Fruit fly (Drosophila melanogaster): ENCODE results near the gene CG42846.

CG42846 gene

DNA sequence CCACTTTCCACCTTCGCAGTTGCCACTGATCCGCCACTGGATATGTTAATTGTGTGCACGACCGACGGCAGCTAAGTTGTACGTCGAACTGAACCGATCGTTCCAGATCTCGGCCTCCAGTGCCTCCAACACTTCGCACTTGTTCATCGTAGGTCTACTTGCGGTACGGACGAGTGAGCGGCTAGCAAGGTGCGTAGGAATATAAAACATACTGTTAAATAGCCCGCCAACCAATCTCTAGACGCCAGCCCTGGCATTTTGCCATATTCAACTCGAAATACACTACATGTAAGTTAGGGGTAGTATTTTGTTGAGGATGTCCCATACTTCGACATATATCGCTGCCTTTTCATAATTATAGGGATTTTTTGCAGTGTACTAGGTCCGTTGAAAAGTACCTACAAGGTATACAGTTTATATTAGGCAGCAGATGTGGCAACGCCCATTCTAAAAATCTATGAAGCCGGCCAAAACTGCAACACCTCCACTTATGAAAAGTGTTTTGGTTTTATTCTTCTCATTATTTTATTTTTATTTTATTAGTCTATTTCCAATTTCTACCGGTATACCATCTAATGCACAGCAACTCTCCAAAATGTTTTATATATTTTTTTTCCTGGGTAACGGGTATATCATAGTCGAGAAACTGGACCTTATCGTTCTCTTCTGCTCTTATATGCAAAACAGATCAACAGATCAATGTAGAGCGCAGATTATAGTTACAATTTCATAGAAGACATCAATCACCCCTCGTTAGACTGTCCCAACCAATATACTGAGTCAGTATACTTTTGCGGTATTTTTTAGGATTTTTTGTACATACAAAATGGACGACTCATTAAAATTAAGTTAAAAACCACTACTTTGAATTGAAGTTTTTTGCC, 8.1 kb downstream of the CG42846 start, which contains the start of the genes pyx and CG33229 (continued):
- no peak for TF ChIP-seq abd-A (tag; optimal IDR thresholded peaks at IDR 0.05)
- TF ChIP-seq gsb (GFP tag; IDR thresholded peaks at IDR 0.05), result peak; percentile 75
- TF ChIP-seq gt (GFP tag; IDR thresholded peaks at IDR 0.05), result no peak; the same call in 1 of the 2 replicates
- TF ChIP-seq CG14860 (GFP tag; IDR thresholded peaks at IDR 0.05; ENCODE audit: partially characterized antibody), result no peak
- TF ChIP-seq ro (GFP tag; IDR thresholded peaks at IDR 0.05), result peak; percentile 44; the same call in 1 of the 2 replicates
- TF ChIP-seq ERR (GFP tag; optimal IDR thresholded peaks at IDR 0.05), result no peak
- peak in 1 of 3 experiments; percentile 80 for TF ChIP-seq lola (GFP tag; optimal IDR thresholded peaks at IDR 0.05)
- peak; percentile 19; the same call in 1 of the 2 replicates for TF ChIP-seq sna (GFP tag; IDR thresholded peaks at IDR 0.05; ENCODE audit: partially characterized antibody)
- peak; percentile 70 for TF ChIP-seq maf-S (GFP tag; optimal IDR thresholded peaks at IDR 0.05)
- no peak for TF ChIP-seq Blimp-1 (GFP tag; optimal IDR thresholded peaks at IDR 0.05)
- TF ChIP-seq rib (GFP tag; IDR thresholded peaks at IDR 0.05), result no peak; the same call in 1 of the 2 replicates
- peak; percentile 76 for TF ChIP-seq vvl (GFP tag; IDR thresholded peaks at IDR 0.05)
- TF ChIP-seq CG17568 (GFP tag; optimal IDR thresholded peaks at IDR 0.05), result no peak
- TF ChIP-seq slp2 (GFP tag; optimal IDR thresholded peaks at IDR 0.05), result peak; percentile 69
- TF ChIP-seq nau (GFP tag; optimal IDR thresholded peaks at IDR 0.05), result no peak
- peak; percentile 87 for TF ChIP-seq CG7372 (GFP tag; IDR thresholded peaks at IDR 0.05)
- TF ChIP-seq CG9876 (GFP tag; optimal IDR thresholded peaks at IDR 0.05), result peak; percentile 78
- no peak; the same call in 1 of the 2 replicates for TF ChIP-seq Nf-YA (GFP tag; IDR thresholded peaks at IDR 0.05)
- no peak for TF ChIP-seq eve (GFP tag; optimal IDR thresholded peaks at IDR 0.05)
- peak; percentile 95 for TF ChIP-seq CG30403 (GFP tag; optimal IDR thresholded peaks at IDR 0.05)
- peak; percentile 70; the same call in 1 of the 3 replicates for TF ChIP-seq H15 (GFP tag; IDR thresholded peaks at IDR 0.05)
- no peak for TF ChIP-seq pan (optimal IDR thresholded peaks at IDR 0.05)
- TF ChIP-seq pan (GFP tag; optimal IDR thresholded peaks at IDR 0.05 in 1 of 2, IDR thresholded peaks at IDR 0.05 in 1 of 2), result peak in 1 of 2 experiments; percentile 70
- no peak for TF ChIP-seq tll (GFP tag; optimal IDR thresholded peaks at IDR 0.05)
- TF ChIP-seq CG7271 (tag; optimal IDR thresholded peaks at IDR 0.05), result no peak
- peak; percentile 55 for TF ChIP-seq Fer1 (GFP tag; optimal IDR thresholded peaks at IDR 0.05)
- peak; percentile 88 for TF ChIP-seq row (GFP tag; IDR thresholded peaks at IDR 0.05)
- peak; percentile 31 for TF ChIP-seq CG33213 (GFP tag; optimal IDR thresholded peaks at IDR 0.05)
- peak; percentile 98 for TF ChIP-seq wek (GFP tag; optimal IDR thresholded peaks at IDR 0.05)
- TF ChIP-seq dati (GFP tag; IDR thresholded peaks at IDR 0.05), result no peak
- no peak for TF ChIP-seq D (optimal IDR thresholded peaks at IDR 0.05)
- TF ChIP-seq D (GFP tag; optimal IDR thresholded peaks at IDR 0.05), result peak; percentile 76
- TF ChIP-seq yki (optimal IDR thresholded peaks at IDR 0.05), result no peak
- peak; percentile 85 for TF ChIP-seq Mrtf (GFP tag; IDR thresholded peaks at IDR 0.05)
- TF ChIP-seq NC2β (GFP tag; optimal IDR thresholded peaks at IDR 0.05), result peak; percentile 53
- no peak for TF ChIP-seq ac (GFP tag; optimal IDR thresholded peaks at IDR 0.05)
- TF ChIP-seq dimm (GFP tag; IDR thresholded peaks at IDR 0.05), result peak; percentile 38; the same call in 1 of the 2 replicates
- peak; percentile 44 for TF ChIP-seq Hey (tag; optimal IDR thresholded peaks at IDR 0.05)
- peak; percentile 57 for TF ChIP-seq CG18011 (GFP tag; optimal IDR thresholded peaks at IDR 0.05)
- peak; percentile 78 for TF ChIP-seq CG17359 (tag; optimal IDR thresholded peaks at IDR 0.05)
- TF ChIP-seq trh (GFP tag; optimal IDR thresholded peaks at IDR 0.05), result peak; percentile 59
- peak; percentile 75 for TF ChIP-seq CG11093 (GFP tag; IDR thresholded peaks at IDR 0.05)
- TF ChIP-seq lbe (GFP tag; optimal IDR thresholded peaks at IDR 0.05), result no peak
- peak; percentile 69 for TF ChIP-seq CG6654 (GFP tag; optimal IDR thresholded peaks at IDR 0.05)
- peak; percentile 99 for TF ChIP-seq Ets65A (GFP tag)
- peak; percentile 21 for TF ChIP-seq grn (GFP tag; optimal IDR thresholded peaks at IDR 0.05)
- no peak for TF ChIP-seq CG11398 (GFP tag; optimal IDR thresholded peaks at IDR 0.05)
- peak; percentile 40 for TF ChIP-seq Deaf1 (tag; optimal IDR thresholded peaks at IDR 0.05)
- TF ChIP-seq gce (GFP tag; IDR thresholded peaks at IDR 0.05), result peak; percentile 60; the same call in 2 of the 3 replicates

All from whole organism, embryonic.